Worm (Caenorhabditis elegans) whole organism, dauer: ENCODE measurements around the gene cids-1.

Source experiments
- unc-62 ChIP-seq: sonication (generic microtip); optimal IDR thresholded peaks from 2 replicates; lab custom pipeline; 2017; ENCODE audit warnings: missing biosample characterization, missing genetic modification reagents, missing genetic modification characterization

cids-1 gene

ce11 chrIII:8278801-8279200 is 34.6 kb downstream of the cids-1 start, which contains the start of gene mig-10:
Gene mig-10, plus strand, starts transcription at chrIII:8279101.
- TF ChIP-seq unc-62 (GFP tag; lab: Kevin White, UChicago) = no peak

- TF ChIP-seq unc-62 (GFP tag; lab: Kevin White, UChicago) = no peak
Measured at ce11 chrIII:8279567-8279966, 35.3 kb downstream of the cids-1 start.

ce11 chrIII:8280352-8280751 is 36.1 kb downstream of the cids-1 start:
- TF ChIP-seq unc-62 (GFP tag; lab: Kevin White, UChicago) = no peak

- no peak for TF ChIP-seq unc-62 (GFP tag; lab: Kevin White, UChicago)
Measured at ce11 chrIII:8281310-8281709, 37.1 kb downstream of the cids-1 start.

ce11 chrIII:8283525-8283924 is 39.3 kb downstream of the cids-1 start:
- TF ChIP-seq unc-62 (GFP tag; lab: Kevin White, UChicago) = no peak

- TF ChIP-seq unc-62 (GFP tag; lab: Kevin White, UChicago) = no peak
Measured at ce11 chrIII:8286003-8286402, 41.8 kb downstream of the cids-1 start.

- no peak for TF ChIP-seq unc-62 (GFP tag; lab: Kevin White, UChicago)
Measured at ce11 chrIII:8286824-8287223, 42.6 kb downstream of the cids-1 start.

ce11 chrIII:8287519-8287918 is 43.3 kb downstream of the cids-1 start:
- TF ChIP-seq unc-62 (GFP tag; lab: Kevin White, UChicago) = no peak

ce11 chrIII:8289181-8289580 is 44.9 kb downstream of the cids-1 start:
- TF ChIP-seq unc-62 (GFP tag; lab: Kevin White, UChicago) = no peak

- TF ChIP-seq unc-62 (GFP tag; lab: Kevin White, UChicago) = no peak
Measured at ce11 chrIII:8291268-8292032, 47.2 kb downstream of the cids-1 start.

- no peak for TF ChIP-seq unc-62 (GFP tag; lab: Kevin White, UChicago)
Measured at ce11 chrIII:8293260-8293659, 49.0 kb downstream of the cids-1 start.
